Fruit fly (Drosophila melanogaster) whole organism, embryonic: ENCODE measurements around the gene CG6951.
A peak's percentile ranks its signal among the peaks of the same experiment; 100 is the strongest.

Experiments used
- Adf1 ChIP-seq: fragments of 200-800 bp; sonication (Bioruptor generic); IDR thresholded peaks from 2 replicates; pipeline ENCODE4 v1.3.6; 2022; ENCODE audit warnings: missing biosample characterization, missing genetic modification characterization
- Asciz ChIP-seq: fragments of 200-800 bp; sonication (Bioruptor generic); optimal IDR thresholded peaks from 2 replicates; lab custom pipeline; 2017; ENCODE audit warnings: missing biosample characterization, mild to moderate bottlenecking, missing genetic modification characterization, missing genetic modification reagents
- CG10321 ChIP-seq: fragments of 200-800 bp; sonication (Bioruptor generic); IDR thresholded peaks from 2 replicates; pipeline ENCODE4 v1.3.6; 2022; ENCODE audit warnings: missing biosample characterization, missing genetic modification characterization
- CG10431 ChIP-seq: fragments of 200-800 bp; sonication (Bioruptor generic); optimal IDR thresholded peaks from 3 replicates; lab custom pipeline; 2018; ENCODE audit warnings: missing biosample characterization, mild to moderate bottlenecking, missing genetic modification characterization
- CG11093 ChIP-seq: fragments of 200-800 bp; sonication (Bioruptor generic); IDR thresholded peaks from 3 replicates; pipeline ENCODE4 v1.3.6; 2022; ENCODE audit warnings: missing biosample characterization, missing genetic modification characterization
- CG12391 ChIP-seq: fragments of 200-800 bp; sonication (Bioruptor generic); optimal IDR thresholded peaks from 3 replicates; lab custom pipeline; 2018; ENCODE audit warnings: missing biosample characterization, mild to moderate bottlenecking, missing genetic modification characterization, moderate library complexity
- CG12744 ChIP-seq: fragments of 200-800 bp; sonication (Bioruptor generic); optimal IDR thresholded peaks from 2 replicates; lab custom pipeline; 2016; ENCODE audit warnings: missing biosample characterization, missing genetic modification characterization
- CG13624 ChIP-seq: fragments of 200-800 bp; sonication (Bioruptor generic); optimal IDR thresholded peaks from 2 replicates; lab custom pipeline; 2016; ENCODE audit warnings: missing biosample characterization, missing genetic modification characterization
- CG1647 ChIP-seq: fragments of 200-800 bp; sonication (Bioruptor generic); optimal IDR thresholded peaks from 3 replicates; lab custom pipeline; 2016; ENCODE audit warnings: missing biosample characterization, missing genetic modification characterization
- CG17385 ChIP-seq: fragments of 200-800 bp; sonication (Bioruptor generic); optimal IDR thresholded peaks from 3 replicates; lab custom pipeline; 2018; ENCODE audit warnings: missing biosample characterization, mild to moderate bottlenecking, missing genetic modification characterization
- CG17568 ChIP-seq: fragments of 200-800 bp; sonication (Bioruptor generic); optimal IDR thresholded peaks from 2 replicates; lab custom pipeline; 2018; ENCODE audit warnings: missing biosample characterization, mild to moderate bottlenecking, missing genetic modification characterization, moderate library complexity
- CG1792 ChIP-seq: fragments of 200-800 bp; sonication (Bioruptor generic); optimal IDR thresholded peaks from 2 replicates; lab custom pipeline; 2016; ENCODE audit warnings: missing biosample characterization, missing genetic modification characterization
- CG18476 ChIP-seq: fragments of 200-800 bp; sonication (Bioruptor generic); optimal IDR thresholded peaks from 2 replicates; lab custom pipeline; 2016; ENCODE audit warnings: missing biosample characterization, mild to moderate bottlenecking, missing genetic modification characterization
- CG2202 ChIP-seq: fragments of 200-800 bp; sonication (Bioruptor generic); optimal IDR thresholded peaks from 2 replicates; lab custom pipeline; 2018; ENCODE audit warnings: missing biosample characterization, mild to moderate bottlenecking, missing genetic modification characterization
- CG2712 ChIP-seq: fragments of 200-800 bp; optimal IDR thresholded peaks from 3 replicates; lab custom pipeline; 2019; ENCODE audit warnings: missing biosample characterization, mild to moderate bottlenecking, missing genetic modification characterization, moderate library complexity
- CG3065 ChIP-seq: fragments of 200-800 bp; sonication (Bioruptor generic); optimal IDR thresholded peaks from 2 replicates; lab custom pipeline; 2016; ENCODE audit warnings: missing biosample characterization, missing genetic modification characterization
- CG4360 ChIP-seq: fragments of 200-800 bp; sonication (Bioruptor generic); IDR thresholded peaks from 2 replicates; pipeline ENCODE4 v1.3.6; 2022; ENCODE audit warnings: missing biosample characterization, missing genetic modification characterization
- CG4424 ChIP-seq: fragments of 200-800 bp; sonication (Bioruptor generic); optimal IDR thresholded peaks from 3 replicates; lab custom pipeline; 2016; ENCODE audit warnings: missing biosample characterization, missing genetic modification characterization
- CG4820 ChIP-seq: fragments of 200-800 bp; sonication (Bioruptor generic); optimal IDR thresholded peaks from 3 replicates; lab custom pipeline; 2016; ENCODE audit warnings: missing biosample characterization, missing genetic modification characterization
- CG6654 ChIP-seq: fragments of 200-800 bp; sonication (Bioruptor generic); optimal IDR thresholded peaks from 2 replicates; lab custom pipeline; 2017; ENCODE audit warnings: missing biosample characterization, mild to moderate bottlenecking, missing genetic modification characterization
- CG6689 ChIP-seq: fragments of 200-800 bp; sonication (Bioruptor generic); IDR thresholded peaks from 2 replicates; pipeline ENCODE4 v1.3.6; 2022; ENCODE audit warnings: missing biosample characterization, missing genetic modification characterization
- CG6765 ChIP-seq: fragments of 200-800 bp; sonication (Bioruptor generic); optimal IDR thresholded peaks from 3 replicates; lab custom pipeline; 2017; ENCODE audit warnings: missing biosample characterization, mild to moderate bottlenecking, missing genetic modification characterization
- CG7556 ChIP-seq: fragments of 200-800 bp; sonication (Bioruptor generic); optimal IDR thresholded peaks from 2 replicates; lab custom pipeline; 2017; ENCODE audit warnings: missing biosample characterization, mild to moderate bottlenecking, missing genetic modification characterization
- CG7786 ChIP-seq: fragments of 200-800 bp; sonication (Bioruptor generic); optimal IDR thresholded peaks from 2 replicates; lab custom pipeline; 2016; ENCODE audit warnings: missing biosample characterization, missing genetic modification characterization
- Dip2 ChIP-seq: fragments of 200-800 bp; sonication (Bioruptor generic); IDR thresholded peaks from 2 replicates; pipeline ENCODE4 v1.3.6; 2022; ENCODE audit warnings: missing biosample characterization, missing genetic modification characterization
- Hand ChIP-seq: fragments of 200-800 bp; sonication (Bioruptor generic); optimal IDR thresholded peaks from 2 replicates; lab custom pipeline; 2017; ENCODE audit warnings: mild to moderate bottlenecking, missing biosample characterization, missing genetic modification reagents, missing genetic modification characterization
- HmgZ ChIP-seq: fragments of 200-800 bp; sonication (Bioruptor generic); optimal IDR thresholded peaks from 2 replicates; lab custom pipeline; 2018; ENCODE audit warnings: missing biosample characterization, mild to moderate bottlenecking, missing genetic modification characterization
- Ravus ChIP-seq: fragments of 200-800 bp; sonication (Bioruptor generic); IDR thresholded peaks from 2 replicates; pipeline ENCODE4 v1.3.6; 2022; ENCODE audit warnings: missing biosample characterization, missing genetic modification characterization
- Rx ChIP-seq: fragments of 200-800 bp; sonication (Bioruptor generic); IDR thresholded peaks from 2 replicates; pipeline ENCODE4 v1.3.6; 2022; ENCODE audit warnings: missing biosample characterization, missing genetic modification characterization
- Six4 ChIP-seq: fragments of 200-800 bp; sonication (Bioruptor generic); optimal IDR thresholded peaks from 2 replicates; lab custom pipeline; 2016; ENCODE audit warnings: missing biosample characterization, missing genetic modification characterization
- Vsx1 ChIP-seq: fragments of 200-800 bp; sonication (Bioruptor generic); optimal IDR thresholded peaks from 2 replicates; lab custom pipeline; 2017; ENCODE audit warnings: missing biosample characterization, mild to moderate bottlenecking, missing genetic modification characterization, missing genetic modification reagents
- Xbp1 ChIP-seq: fragments of 200-800 bp; sonication (Bioruptor generic); optimal IDR thresholded peaks from 3 replicates; lab custom pipeline; 2016; ENCODE audit warnings: missing biosample characterization, mild to moderate bottlenecking, missing genetic modification characterization
- ato ChIP-seq: fragments of 200-800 bp; sonication (Bioruptor generic); IDR thresholded peaks from 2 replicates; pipeline ENCODE4 v1.3.6; 2022; ENCODE audit warnings: missing biosample characterization, missing genetic modification characterization; ENCODE audit not compliant: partially characterized antibody
- br ChIP-seq: fragments of >200 bp; optimal IDR thresholded peaks from 2 replicates; lab custom pipeline; 2017
- chinmo ChIP-seq: fragments of 200-800 bp; sonication (Bioruptor generic); IDR thresholded peaks from 4 replicates; pipeline ENCODE4 v1.3.6; 2022; ENCODE audit warnings: missing biosample characterization, missing genetic modification characterization; ENCODE audit not compliant: partially characterized antibody
- croc ChIP-seq: fragments of 200-800 bp; sonication (Bioruptor generic); conservative IDR thresholded peaks from 3 replicates; pipeline ENCODE4 v1.3.6; 2022; ENCODE audit warnings: missing biosample characterization, missing genetic modification characterization
- dati ChIP-seq: fragments of 200-800 bp; sonication (Bioruptor generic); IDR thresholded peaks from 2 replicates; pipeline ENCODE4 v1.3.6; 2022; ENCODE audit warnings: missing biosample characterization, missing genetic modification characterization
- esg ChIP-seq: fragments of 200-800 bp; sonication (Bioruptor generic); conservative IDR thresholded peaks from 2 replicates; pipeline ENCODE4 v1.3.6; 2022; ENCODE audit warnings: missing biosample characterization, missing genetic modification characterization
- fd64A ChIP-seq: fragments of 200-800 bp; sonication (Bioruptor generic); optimal IDR thresholded peaks from 3 replicates; lab custom pipeline; 2018; ENCODE audit warnings: missing biosample characterization, mild to moderate bottlenecking, missing genetic modification characterization
- kay ChIP-seq: fragments of 200-800 bp; sonication (Bioruptor generic); optimal IDR thresholded peaks from 2 replicates; lab custom pipeline; 2016; ENCODE audit warnings: missing biosample characterization, missing genetic modification characterization
- mam ChIP-seq: fragments of 200-800 bp; sonication (Bioruptor generic); optimal IDR thresholded peaks from 3 replicates; lab custom pipeline; 2016; ENCODE audit warnings: missing biosample characterization, missing genetic modification characterization
- otp ChIP-seq: fragments of 200-800 bp; sonication (Bioruptor generic); IDR thresholded peaks from 3 replicates; pipeline ENCODE4, ENCODE4 v1.3.6; 2022; ENCODE audit warnings: missing biosample characterization, missing genetic modification characterization
- peb ChIP-seq: fragments of 200-800 bp; sonication (Bioruptor generic); IDR thresholded peaks from 2 replicates; pipeline ENCODE4 v1.3.6; 2022; ENCODE audit warnings: missing biosample characterization, missing genetic modification characterization
- pros ChIP-seq: fragments of 200-800 bp; sonication (Bioruptor generic); optimal IDR thresholded peaks from 3 replicates; lab custom pipeline; 2019; ENCODE audit warnings: missing biosample characterization, mild to moderate bottlenecking, missing genetic modification characterization, moderate library complexity
- pum ChIP-seq: fragments of 200-800 bp; sonication (Bioruptor generic); optimal IDR thresholded peaks from 2 replicates; lab custom pipeline; 2016; ENCODE audit warnings: missing biosample characterization, missing genetic modification characterization
- ro ChIP-seq: fragments of 200-800 bp; sonication (Bioruptor generic); IDR thresholded peaks from 2 replicates; pipeline ENCODE4 v1.3.6; 2022; ENCODE audit warnings: missing biosample characterization, missing genetic modification characterization
- salm ChIP-seq: fragments of 200-800 bp; sonication (Bioruptor generic); optimal IDR thresholded peaks from 2 replicates; lab custom pipeline; 2018; ENCODE audit warnings: missing biosample characterization, mild to moderate bottlenecking, missing genetic modification characterization
- slbo ChIP-seq: fragments of 200-800 bp; sonication (Bioruptor generic); IDR thresholded peaks from 2 replicates; pipeline ENCODE4 v1.3.6; 2022; ENCODE audit warnings: missing biosample characterization, missing genetic modification characterization
- sna ChIP-seq: fragments of 200-800 bp; sonication (Bioruptor generic); IDR thresholded peaks from 2 replicates; pipeline ENCODE4 v1.3.6; 2022; ENCODE audit warnings: missing biosample characterization, missing genetic modification characterization; ENCODE audit not compliant: partially characterized antibody
- zfh1 ChIP-seq: fragments of 200-800 bp; sonication (Bioruptor generic); IDR thresholded peaks from 3 replicates; pipeline ENCODE4 v1.3.6; 2022; ENCODE audit warnings: missing biosample characterization, missing genetic modification characterization
- zfh2 ChIP-seq: fragments of 200-800 bp; sonication (Bioruptor generic); optimal IDR thresholded peaks from 2 replicates; lab custom pipeline; 2016; ENCODE audit warnings: missing biosample characterization, missing genetic modification characterization

Gene CG6951

dm6 chr3L:20195875-20196274, 45.2 kb upstream of the CG6951 start (continued):
- TF ChIP-seq Hand (GFP tag; lab: Kevin White, UChicago) (no peak), pros (GFP tag; lab: Kevin White, UChicago) (no peak), HmgZ (tag; lab: Kevin White, UChicago) (no peak), CG4424 (GFP tag; lab: Kevin White, UChicago) (peak; percentile 66), otp (GFP tag; lab: Robert Waterston, UW) (peak; percentile 58; the same call in 1 of the 3 replicates), CG12744 (GFP tag; lab: Kevin White, UChicago) (no peak), CG12391 (tag; lab: Kevin White, UChicago) (peak; percentile 62), CG7556 (peak; percentile 29), pum (GFP tag; lab: Kevin White, UChicago) (peak; percentile 61), br (lab: Kevin White, UChicago) (no peak), CG4360 (0 out of 2 replicates have a peak, but pooled peaks have one; percentile 24), CG2202 (no peak), CG11093 (GFP tag; lab: Robert Waterston, UW) (peak; percentile 58; the same call in 1 of the 3 replicates), CG2712 (tag; lab: Kevin White, UChicago) (peak; percentile 81), ato (GFP tag; lab: Robert Waterston, UW) (no peak), Six4 (peak; percentile 68), ro (GFP tag; lab: Robert Waterston, UW) (no peak), Adf1 (GFP tag; lab: Robert Waterston, UW) (no peak), CG17568 (GFP tag; lab: Kevin White, UChicago) (no peak), dati (GFP tag; lab: Robert Waterston, UW) (peak; percentile 57; the same call in 1 of the 2 replicates), croc (GFP tag; lab: Robert Waterston, UW) (peak; percentile 44; the same call in 1 of the 3 replicates), CG13624 (GFP tag; lab: Kevin White, UChicago) (peak; percentile 9), peb (GFP tag; lab: Robert Waterston, UW) (peak; percentile 49; the same call in 1 of the 2 replicates), CG6689 (GFP tag; lab: Robert Waterston, UW) (peak; percentile 69), CG17385 (peak; percentile 57), Vsx1 (GFP tag; lab: Kevin White, UChicago) (no peak), CG10321 (no peak), slbo (GFP tag; lab: Robert Waterston, UW) (peak; percentile 36; the same call in 1 of the 2 replicates), Rx (GFP tag; lab: Robert Waterston, UW) (peak; percentile 66), Ravus (GFP tag; lab: Robert Waterston, UW) (peak; percentile 38), zfh2 (GFP tag; lab: Kevin White, UChicago) (no peak), esg (GFP tag; lab: Robert Waterston, UW) (peak; percentile 63), fd64A (GFP tag; lab: Kevin White, UChicago) (peak; percentile 8), CG10431 (no peak), Asciz (GFP tag; lab: Kevin White, UChicago) (peak; percentile 53), CG18476 (GFP tag; lab: Kevin White, UChicago) (peak; percentile 4), CG3065 (GFP tag; lab: Kevin White, UChicago) (peak; percentile 41), mam (GFP tag; lab: Kevin White, UChicago) (peak; percentile 56), chinmo (GFP tag; lab: Robert Waterston, UW) (0 out of 4 replicates have a peak, but pooled peaks have one; percentile 56), salm (tag; lab: Kevin White, UChicago) (peak; percentile 56), CG6765 (no peak), CG1792 (no peak), zfh1 (peak; percentile 73; the same call in 2 of the 3 replicates), Xbp1 (GFP tag; lab: Kevin White, UChicago) (peak; percentile 66), CG6654 (GFP tag; lab: Kevin White, UChicago) (peak; percentile 27), sna (no peak), Dip2 (no peak), kay (GFP tag; lab: Kevin White, UChicago) (peak; percentile 6), CG4820 (GFP tag; lab: Kevin White, UChicago) (peak; percentile 43), CG7786 (GFP tag; lab: Kevin White, UChicago) (peak; percentile 24), CG1647 (GFP tag; lab: Kevin White, UChicago) (peak; percentile 37)
